Worm (Caenorhabditis elegans) whole organism, L3 larva: ENCODE measurements around the gene C34F11.5.

ENCODE experiments used
- ZK546.5 ChIP-seq: sonication (generic microtip); optimal IDR thresholded peaks from 2 replicates; lab custom pipeline; 2017; ENCODE audit warnings: missing biosample characterization, missing genetic modification characterization
- aly-2 ChIP-seq: fragments of 150-350 bp; optimal IDR thresholded peaks from 2 replicates; lab custom pipeline; 2014; ENCODE audit warnings: missing biosample characterization, missing genetic modification characterization
- ama-1 ChIP-seq: fragments of 150-350 bp; optimal IDR thresholded peaks from 2 replicates; lab custom pipeline; 2018
- ceh-16 ChIP-seq: sonication (generic microtip); optimal IDR thresholded peaks from 2 replicates; lab custom pipeline; 2017; ENCODE audit warnings: missing biosample characterization, missing genetic modification characterization
- ceh-28 ChIP-seq: fragments of 150-350 bp; optimal IDR thresholded peaks from 2 replicates; lab custom pipeline; 2014; ENCODE audit warnings: missing biosample characterization, missing genetic modification reagents, missing genetic modification characterization
- ceh-9 ChIP-seq: sonication (generic microtip); optimal IDR thresholded peaks from 2 replicates; lab custom pipeline; 2018; ENCODE audit warnings: missing biosample characterization, missing genetic modification characterization
- daf-12 ChIP-seq: fragments of 150-350 bp; optimal IDR thresholded peaks from 2 replicates; lab custom pipeline; 2014; ENCODE audit warnings: missing biosample characterization, missing genetic modification reagents, missing genetic modification characterization
- egl-5 ChIP-seq: fragments of 150-350 bp; optimal IDR thresholded peaks from 2 replicates; lab custom pipeline; 2017; ENCODE audit warnings: missing biosample characterization, missing genetic modification reagents, missing genetic modification characterization, inconsistent platforms
- elt-1 ChIP-seq: fragments of 150-350 bp; optimal IDR thresholded peaks from 2 replicates; lab custom pipeline; 2014; ENCODE audit warnings: missing biosample characterization, missing genetic modification characterization
- elt-2 ChIP-seq: sonication (generic microtip); optimal IDR thresholded peaks from 2 replicates; lab custom pipeline; 2016; ENCODE audit warnings: missing genetic modification reagents, mild to moderate bottlenecking, missing genetic modification characterization, missing compliant biosample characterization
- elt-3 ChIP-seq, 3 experiments: fragments of 150-350 bp in 1 of 3; sonication (generic microtip) in 2 of 3; optimal IDR thresholded peaks; 2 replicates in 2 of 3; 4 replicates in 1 of 3; lab custom pipeline; 2014 to 2017; ENCODE audit warnings: missing biosample characterization in 3 of 3, missing genetic modification characterization in 3 of 3
- eor-1 ChIP-seq, 2 experiments: fragments of 150-350 bp; optimal IDR thresholded peaks; 2 replicates each; lab custom pipeline; 2014 to 2018; ENCODE audit warnings: missing biosample characterization in 2 of 2, missing genetic modification characterization in 2 of 2
- fkh-10 ChIP-seq: sonication (generic microtip); optimal IDR thresholded peaks from 2 replicates; lab custom pipeline; 2017; ENCODE audit warnings: missing biosample characterization, missing genetic modification reagents, missing genetic modification characterization
- fkh-2 ChIP-seq: fragments of 150-350 bp; optimal IDR thresholded peaks from 2 replicates; lab custom pipeline; 2014; ENCODE audit warnings: missing biosample characterization, missing genetic modification reagents, missing genetic modification characterization
- hmg-11 ChIP-seq: sonication (generic microtip); optimal IDR thresholded peaks from 2 replicates; lab custom pipeline; 2016; ENCODE audit warnings: missing genetic modification characterization, missing compliant biosample characterization
- jun-1 ChIP-seq: fragments of 150-350 bp; optimal IDR thresholded peaks from 2 replicates; lab custom pipeline; 2014; ENCODE audit warnings: missing biosample characterization, missing genetic modification reagents, missing genetic modification characterization
- lin-15B ChIP-seq: fragments of 150-350 bp; optimal IDR thresholded peaks from 2 replicates; lab custom pipeline; 2014; ENCODE audit warnings: missing biosample characterization, missing genetic modification characterization
- lin-39 ChIP-seq: fragments of 150-350 bp; optimal IDR thresholded peaks from 2 replicates; lab custom pipeline; 2018; ENCODE audit warnings: missing biosample characterization, missing genetic modification reagents, missing genetic modification characterization
- lsy-12 ChIP-seq: sonication (generic microtip); optimal IDR thresholded peaks from 2 replicates; lab custom pipeline; 2016; ENCODE audit warnings: mild to moderate bottlenecking, missing genetic modification characterization, missing compliant biosample characterization
- mdl-1 ChIP-seq: fragments of 150-350 bp; optimal IDR thresholded peaks from 2 replicates; lab custom pipeline; 2014; ENCODE audit warnings: missing biosample characterization, missing genetic modification characterization
- mml-1 ChIP-seq: fragments of 150-350 bp; sonication (generic microtip); optimal IDR thresholded peaks from 3 replicates; lab custom pipeline; 2014; ENCODE audit warnings: missing biosample characterization, missing genetic modification characterization
- nhr-11 ChIP-seq: fragments of 150-350 bp; optimal IDR thresholded peaks from 2 replicates; lab custom pipeline; 2014; ENCODE audit warnings: missing biosample characterization, missing genetic modification characterization
- nhr-23 ChIP-seq: fragments of 150-350 bp; optimal IDR thresholded peaks from 2 replicates; lab custom pipeline; 2014; ENCODE audit warnings: missing biosample characterization, missing genetic modification reagents, missing genetic modification characterization
- nhr-237 ChIP-seq: fragments of 150-350 bp; optimal IDR thresholded peaks from 2 replicates; lab custom pipeline; 2014; ENCODE audit warnings: missing biosample characterization, missing genetic modification characterization
- nhr-25 ChIP-seq: sonication (generic microtip); optimal IDR thresholded peaks from 2 replicates; lab custom pipeline; 2017; ENCODE audit warnings: missing biosample characterization, missing genetic modification characterization
- nhr-67 ChIP-seq: fragments of 150-350 bp; optimal IDR thresholded peaks from 2 replicates; lab custom pipeline; 2014; ENCODE audit warnings: missing biosample characterization, missing genetic modification characterization
- nhr-76 ChIP-seq: fragments of 150-350 bp; sonication (generic microtip); optimal IDR thresholded peaks from 5 replicates; lab custom pipeline; 2014; ENCODE audit warnings: missing biosample characterization, missing genetic modification characterization
- nhr-77 ChIP-seq: fragments of 150-350 bp; optimal IDR thresholded peaks from 2 replicates; lab custom pipeline; 2014; ENCODE audit warnings: missing biosample characterization, missing genetic modification characterization
- pha-4 ChIP-seq: fragments of 150-350 bp; optimal IDR thresholded peaks from 2 replicates; lab custom pipeline; 2014; ENCODE audit warnings: missing biosample characterization, missing genetic modification reagents, missing genetic modification characterization
- pqm-1 ChIP-seq: fragments of 150-350 bp; optimal IDR thresholded peaks from 2 replicates; lab custom pipeline; 2017; ENCODE audit warnings: missing biosample characterization, missing genetic modification characterization, inconsistent platforms
- skn-1 ChIP-seq: fragments of 150-350 bp; optimal IDR thresholded peaks from 2 replicates; lab custom pipeline; 2014; ENCODE audit warnings: missing biosample characterization, missing genetic modification characterization
- snpc-4 ChIP-seq: fragments of 150-350 bp; optimal IDR thresholded peaks from 2 replicates; lab custom pipeline; 2014; ENCODE audit warnings: missing biosample characterization, missing genetic modification characterization
- tbx-2 ChIP-seq: sonication (generic microtip); optimal IDR thresholded peaks from 2 replicates; lab custom pipeline; 2016; ENCODE audit warnings: mild to moderate bottlenecking, missing genetic modification characterization, missing compliant biosample characterization
- unc-62 ChIP-seq: fragments of 150-350 bp; sonication (generic microtip); optimal IDR thresholded peaks from 4 replicates; lab custom pipeline; 2014; ENCODE audit warnings: missing biosample characterization, missing genetic modification reagents, missing genetic modification characterization
- ztf-11 ChIP-seq: fragments of 150-350 bp; optimal IDR thresholded peaks from 2 replicates; lab custom pipeline; 2014; ENCODE audit warnings: missing biosample characterization, missing genetic modification characterization
- ztf-4 ChIP-seq: fragments of 150-350 bp; optimal IDR thresholded peaks from 2 replicates; lab custom pipeline; 2014; ENCODE audit warnings: missing biosample characterization, missing genetic modification characterization

Gene C34F11.5

DNA sequence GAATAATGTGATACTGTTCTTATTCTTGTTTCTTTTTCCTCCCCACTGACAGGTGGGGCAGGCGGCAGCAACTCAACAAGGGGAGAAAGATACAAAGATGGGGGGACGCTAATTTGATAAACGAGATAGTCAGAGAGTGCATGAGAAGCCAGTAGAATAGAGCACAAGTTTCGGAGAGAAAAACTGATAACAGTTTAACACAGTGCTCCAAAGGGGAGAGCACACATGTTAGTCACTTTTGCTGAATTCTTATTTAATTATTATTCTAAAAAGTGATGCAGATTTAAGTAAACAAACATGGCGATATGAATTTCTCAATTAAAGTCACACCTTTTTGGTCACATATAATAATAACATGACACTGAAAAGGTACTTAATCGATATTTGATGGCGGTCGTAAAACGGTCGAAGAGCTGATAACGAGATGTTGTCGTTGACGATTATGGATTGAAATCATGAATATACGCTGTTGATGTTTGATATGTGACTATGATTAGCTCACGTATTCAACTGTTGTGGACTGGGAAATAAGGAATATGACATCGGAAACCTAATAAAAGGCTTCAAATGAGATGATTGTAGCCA lies 9.6 kb upstream of the C34F11.5 start:
- TF ChIP-seq ceh-28 (tag; lab: Kevin White, UChicago) (peak; percentile 13), unc-62 (GFP tag; lab: Kevin White, UChicago) (no peak), hmg-11 (tag; lab: Kevin White, UChicago) (no peak), elt-2 (tag; lab: Kevin White, UChicago) (peak; percentile 99), pqm-1 (tag; lab: Kevin White, UChicago) (peak; percentile 95), lin-39 (tag; lab: Kevin White, UChicago) (no peak), nhr-25 (tag; lab: Kevin White, UChicago) (no peak), jun-1 (tag; lab: Kevin White, UChicago) (peak; percentile 46), ceh-9 (tag; lab: Kevin White, UChicago) (no peak), pha-4 (tag; lab: Kevin White, UChicago) (peak; percentile 43), lin-15B (no peak)

DNA sequence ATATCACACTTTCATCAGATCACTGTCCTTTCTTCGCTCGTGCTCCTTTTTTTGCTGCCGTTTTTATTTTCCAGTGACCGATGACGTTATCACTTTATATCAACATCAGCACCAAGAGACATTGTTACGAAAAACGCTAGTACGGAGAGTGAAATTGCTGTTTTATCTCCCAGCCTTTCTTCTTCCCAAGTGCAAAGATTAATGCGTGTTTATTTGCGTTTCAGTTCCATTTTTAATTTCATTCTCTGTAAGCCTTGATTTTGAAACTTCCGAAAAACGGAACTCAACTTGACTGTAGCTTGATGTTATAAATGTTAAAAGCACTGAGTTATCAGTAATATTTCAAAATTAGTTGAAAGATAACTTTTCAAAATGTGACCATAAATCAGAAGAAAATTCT lies 8.7 kb upstream of the C34F11.5 start:
- no peak for TF ChIP-seq nhr-237 (tag; lab: Kevin White, UChicago)
- no peak for TF ChIP-seq fkh-10
- no peak for TF ChIP-seq unc-62 (GFP tag; lab: Kevin White, UChicago)
- TF ChIP-seq eor-1 (tag; optimal IDR thresholded peaks at IDR 0.05; lab: Kevin White, UChicago) = no peak
- no peak for TF ChIP-seq elt-1 (tag; lab: Kevin White, UChicago)
- TF ChIP-seq pqm-1 (tag; lab: Kevin White, UChicago) = peak; percentile 30
- TF ChIP-seq egl-5 (tag; lab: Kevin White, UChicago) = no peak
- no peak for TF ChIP-seq tbx-2 (tag; lab: Kevin White, UChicago)
- no peak for TF ChIP-seq ceh-28 (tag; lab: Kevin White, UChicago)
- TF ChIP-seq jun-1 (tag; lab: Kevin White, UChicago) = no peak
- no peak for TF ChIP-seq fkh-2 (tag; lab: Kevin White, UChicago)
- no peak for TF ChIP-seq snpc-4 (tag; lab: Kevin White, UChicago)
- TF ChIP-seq ZK546.5 = no peak
- peak; percentile 94 for TF ChIP-seq elt-2 (tag; lab: Kevin White, UChicago)
- TF ChIP-seq ama-1 = no peak

DNA sequence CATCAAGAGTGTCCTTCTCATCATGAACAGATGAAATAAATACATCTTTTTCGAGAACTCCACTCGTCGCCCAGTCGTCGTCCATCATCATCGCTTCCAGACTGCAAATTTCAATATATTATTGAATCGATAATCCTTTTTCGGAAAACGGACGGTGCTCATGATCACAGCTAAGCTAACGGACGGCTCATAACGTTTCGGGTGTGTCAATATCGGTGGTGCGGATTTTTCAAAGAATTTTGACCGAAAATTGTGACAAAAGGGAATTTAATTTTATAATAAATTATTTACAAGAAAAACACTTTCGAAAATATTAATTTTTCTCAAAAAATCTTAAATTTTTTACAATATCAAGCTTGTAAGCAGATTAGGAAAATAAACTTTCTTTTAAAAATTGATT lies 8.1 kb upstream of the C34F11.5 start, which contains the start of gene crh-2:
Gene crh-2, minus strand, starts transcription at position 101 of the 400 bp plus-strand sequence.
- no peak for TF ChIP-seq nhr-77 (tag; lab: Kevin White, UChicago)
- no peak for TF ChIP-seq hmg-11 (tag; lab: Kevin White, UChicago)
- TF ChIP-seq ztf-4 (tag; lab: Kevin White, UChicago) = no peak
- no peak for TF ChIP-seq nhr-67 (tag; lab: Kevin White, UChicago)

DNA sequence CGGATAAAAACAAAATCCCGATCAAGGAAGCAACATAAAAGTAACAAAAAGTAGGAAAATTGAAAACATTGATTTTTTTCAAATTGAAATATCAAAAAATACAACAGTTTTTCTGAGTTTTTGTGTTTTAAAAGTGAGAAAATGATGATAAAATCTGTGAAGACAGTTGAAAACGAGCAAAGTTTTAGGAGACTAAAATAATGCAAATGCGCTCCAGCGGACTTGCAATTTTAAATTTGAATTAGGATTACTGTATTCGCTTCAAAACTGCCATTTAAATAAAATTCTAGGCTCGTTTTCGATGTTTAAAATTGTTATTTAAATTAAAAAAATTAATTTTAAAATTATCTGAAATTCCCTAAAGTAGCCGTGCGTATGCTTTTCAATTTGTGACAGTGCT lies 7.7 kb upstream of the C34F11.5 start:
- TF ChIP-seq hmg-11 (tag; lab: Kevin White, UChicago) = no peak
- no peak for TF ChIP-seq ZK546.5

DNA sequence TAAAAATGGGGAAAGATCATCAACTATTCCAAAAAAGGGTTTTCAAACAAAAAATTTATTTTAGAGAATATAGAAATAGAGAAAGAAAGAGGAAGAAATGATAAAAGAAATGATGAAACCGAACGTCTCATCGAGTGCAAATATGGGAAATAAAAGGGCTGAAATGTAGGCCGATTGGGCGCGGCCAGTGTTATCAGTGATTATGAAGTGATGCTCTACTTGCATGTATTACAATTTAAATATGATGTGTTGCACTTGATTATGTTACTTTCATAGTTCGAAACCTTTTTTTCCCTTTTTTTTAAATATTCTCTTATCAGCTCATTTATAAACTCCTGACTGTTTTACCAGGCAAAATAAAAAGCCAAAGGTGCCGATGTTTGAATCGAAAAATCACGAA lies 3.8 kb upstream of the C34F11.5 start:
- TF ChIP-seq jun-1 (tag; lab: Kevin White, UChicago) = peak; percentile 45
- peak; percentile 99 for TF ChIP-seq elt-2 (tag; lab: Kevin White, UChicago)
- TF ChIP-seq nhr-76 = no peak
- TF ChIP-seq daf-12 (tag; lab: Kevin White, UChicago) = no peak
- no peak for TF ChIP-seq elt-3 (tag; optimal IDR thresholded peaks at IDR 0.05; lab: Kevin White, UChicago)
- TF ChIP-seq ceh-16 (tag; lab: Kevin White, UChicago) = no peak
- peak; percentile 10 for TF ChIP-seq pha-4 (tag; lab: Kevin White, UChicago)
- no peak for TF ChIP-seq ama-1
- TF ChIP-seq pqm-1 (tag; lab: Kevin White, UChicago) = peak; percentile 92
- no peak for TF ChIP-seq lin-39 (tag; lab: Kevin White, UChicago)
- TF ChIP-seq mml-1 (tag; lab: Kevin White, UChicago) = no peak

DNA sequence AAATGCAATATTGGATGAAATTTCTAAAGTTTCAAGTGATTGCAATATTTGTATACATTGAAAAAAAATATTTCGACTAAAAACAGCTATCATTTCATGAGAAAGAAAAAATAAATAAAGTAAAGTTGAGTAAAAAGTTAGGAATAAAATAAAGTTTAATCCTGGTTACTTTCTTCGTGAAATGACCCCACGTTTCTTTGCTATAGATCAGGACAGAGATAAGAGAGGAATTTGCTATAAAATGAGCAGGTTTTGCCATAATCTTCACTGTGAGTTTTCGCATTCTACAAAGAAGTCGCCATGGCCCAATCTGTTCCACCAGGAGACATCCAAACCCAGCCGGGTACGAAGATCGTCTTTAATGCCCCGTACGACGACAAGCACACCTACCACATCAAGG lies 1.5 kb upstream of the C34F11.5 start, which contains the start of gene msp-49:
Gene msp-49, plus strand, starts transcription at position 301 of the 400 bp plus-strand sequence.
- TF ChIP-seq nhr-11 (tag; lab: Kevin White, UChicago) = no peak
- TF ChIP-seq lin-39 (tag; lab: Kevin White, UChicago) = no peak
- no peak for TF ChIP-seq mdl-1
- no peak for TF ChIP-seq unc-62 (GFP tag; lab: Kevin White, UChicago)
- no peak for TF ChIP-seq lin-15B
- no peak for TF ChIP-seq nhr-76
- TF ChIP-seq fkh-2 (tag; lab: Kevin White, UChicago) = no peak
- no peak for TF ChIP-seq mml-1 (tag; lab: Kevin White, UChicago)
- no peak for TF ChIP-seq ceh-28 (tag; lab: Kevin White, UChicago)
- no peak for TF ChIP-seq aly-2 (tag; lab: Kevin White, UChicago)
- no peak for TF ChIP-seq nhr-237 (tag; lab: Kevin White, UChicago)
- TF ChIP-seq ztf-11 (tag; lab: Kevin White, UChicago) = no peak
- TF ChIP-seq nhr-77 (tag; lab: Kevin White, UChicago) = no peak
- no peak for TF ChIP-seq nhr-25 (tag; lab: Kevin White, UChicago)
- TF ChIP-seq ZK546.5 = no peak
- TF ChIP-seq lsy-12 (tag; lab: Kevin White, UChicago) = no peak
- no peak for TF ChIP-seq pqm-1 (tag; lab: Kevin White, UChicago)
- TF ChIP-seq snpc-4 (tag; lab: Kevin White, UChicago) = no peak
- TF ChIP-seq nhr-23 (tag; lab: Kevin White, UChicago) = no peak
- TF ChIP-seq skn-1 = no peak
